Worm (Caenorhabditis elegans) whole organism, midembryonic: Measurements from ENCODE around the gene hpl-2.

Experiments
- T22C8.4 ChIP-seq: fragments of 200-800 bp; sonication (Bioruptor generic); IDR thresholded peaks from 2 replicates; pipeline ENCODE4 v1.3.6; 2022; ENCODE audit warnings: missing genetic modification characterization, missing compliant biosample characterization
- cog-1 ChIP-seq: sonication (generic microtip); optimal IDR thresholded peaks from 2 replicates; lab custom pipeline; 2016; ENCODE audit warnings: missing genetic modification characterization, missing compliant biosample characterization
- flt-1 ChIP-seq: fragments of 200-800 bp; sonication (Bioruptor generic); IDR thresholded peaks from 2 replicates; pipeline ENCODE4 v1.3.6; 2022; ENCODE audit warnings: missing genetic modification characterization, missing compliant biosample characterization
- klf-2 ChIP-seq: fragments of 200-800 bp; sonication (Bioruptor generic); conservative IDR thresholded peaks from 2 replicates; pipeline ENCODE4 v1.3.6; 2022; ENCODE audit warnings: missing genetic modification reagents, missing genetic modification characterization, missing compliant biosample characterization
- med-1 ChIP-seq: sonication (generic microtip); optimal IDR thresholded peaks from 2 replicates; lab custom pipeline; 2017; ENCODE audit warnings: missing genetic modification characterization, mild to moderate bottlenecking, missing compliant biosample characterization, antibody characterized with exemption, missing genetic modification reagents; ENCODE audit not compliant: insufficient read depth
- ref-1 ChIP-seq: fragments of 200-800 bp; sonication (Bioruptor generic); conservative IDR thresholded peaks from 2 replicates; pipeline ENCODE4 v1.3.6; 2022; ENCODE audit warnings: missing genetic modification reagents, missing genetic modification characterization, missing compliant biosample characterization
- tab-1 ChIP-seq: fragments of 200-800 bp; sonication (Bioruptor generic); IDR thresholded peaks from 2 replicates; pipeline ENCODE4 v1.3.6; 2022; ENCODE audit warnings: missing genetic modification characterization, missing compliant biosample characterization
- ztf-23 ChIP-seq: fragments of 200-800 bp; sonication (Bioruptor generic); IDR thresholded peaks from 2 replicates; pipeline ENCODE4 v1.3.6; 2022; ENCODE audit warnings: missing genetic modification reagents, missing genetic modification characterization, missing compliant biosample characterization
- ztf-29 ChIP-seq: fragments of 200-800 bp; sonication (Bioruptor generic); IDR thresholded peaks from 2 replicates; pipeline ENCODE4 v1.3.6; 2022; ENCODE audit warnings: missing genetic modification reagents, missing genetic modification characterization, missing compliant biosample characterization

hpl-2 gene

DNA sequence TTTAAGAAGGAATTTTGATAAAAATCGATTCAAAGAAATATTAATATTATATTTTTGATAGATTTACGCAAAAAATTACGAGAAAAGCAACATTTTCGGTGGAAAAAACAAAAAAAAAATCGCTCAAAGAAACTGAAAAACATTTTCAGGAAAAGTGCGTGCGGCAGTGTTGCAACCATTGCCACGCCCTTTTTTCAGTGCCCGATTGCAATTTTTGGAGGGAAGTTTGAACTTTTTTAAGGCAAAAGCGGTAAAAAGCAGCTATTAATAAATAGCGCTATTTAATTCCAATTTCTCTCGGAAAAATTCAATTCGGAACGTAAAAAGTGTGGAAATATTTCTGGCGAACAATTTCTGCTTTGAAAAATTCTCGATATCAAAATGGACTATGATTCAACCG lies 34.3 kb downstream of the hpl-2 start:
- TF ChIP-seq ref-1 (GFP tag; lab: Robert Waterston, UW) (no peak), T22C8.4 (no peak), ztf-29 (GFP tag; lab: Robert Waterston, UW) (no peak), tab-1 (GFP tag; lab: Robert Waterston, UW) (no peak), med-1 (GFP tag; lab: Kevin White, UChicago) (no peak), klf-2 (no peak), ztf-23 (GFP tag; lab: Robert Waterston, UW) (no peak), flt-1 (no peak), cog-1 (no peak)

DNA sequence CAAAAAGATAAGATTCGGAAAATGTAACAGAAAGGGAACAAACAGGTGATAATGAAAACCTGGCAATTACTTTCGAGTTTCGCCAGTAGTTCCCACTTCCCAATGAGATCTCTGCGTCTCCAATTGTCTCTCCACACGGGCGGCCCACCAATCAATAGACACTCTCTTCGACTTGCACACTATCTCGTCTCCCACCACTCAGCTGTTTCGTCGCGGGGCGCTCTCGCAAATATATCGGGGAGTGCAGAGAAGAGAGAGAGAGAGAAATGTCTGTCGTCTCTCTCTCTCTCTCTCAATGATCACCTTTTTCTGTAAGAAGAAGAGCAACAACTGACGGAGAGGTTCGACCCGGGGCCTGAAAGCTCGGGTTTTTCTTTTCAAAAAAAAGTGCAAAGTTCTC lies 35.2 kb downstream of the hpl-2 start:
- TF ChIP-seq T22C8.4 (peak; percentile 97), tab-1 (GFP tag; lab: Robert Waterston, UW) (no peak), ztf-23 (GFP tag; lab: Robert Waterston, UW) (peak; percentile 46; the same call in 1 of the 2 replicates), ref-1 (GFP tag; lab: Robert Waterston, UW) (no peak), klf-2 (no peak), cog-1 (peak; percentile 26), ztf-29 (GFP tag; lab: Robert Waterston, UW) (no peak), med-1 (GFP tag; lab: Kevin White, UChicago) (no peak), flt-1 (0 out of 2 replicates have a peak, but pooled peaks have one; percentile 39)

- TF ChIP-seq cog-1 (no peak), med-1 (GFP tag; lab: Kevin White, UChicago) (no peak), ref-1 (GFP tag; lab: Robert Waterston, UW) (no peak), ztf-23 (GFP tag; lab: Robert Waterston, UW) (no peak), flt-1 (no peak), T22C8.4 (no peak), tab-1 (GFP tag; lab: Robert Waterston, UW) (no peak), ztf-29 (GFP tag; lab: Robert Waterston, UW) (no peak), klf-2 (no peak)
Observed at ce11 chrIII:10719057-10719456, 36.3 kb downstream of the hpl-2 start.

DNA sequence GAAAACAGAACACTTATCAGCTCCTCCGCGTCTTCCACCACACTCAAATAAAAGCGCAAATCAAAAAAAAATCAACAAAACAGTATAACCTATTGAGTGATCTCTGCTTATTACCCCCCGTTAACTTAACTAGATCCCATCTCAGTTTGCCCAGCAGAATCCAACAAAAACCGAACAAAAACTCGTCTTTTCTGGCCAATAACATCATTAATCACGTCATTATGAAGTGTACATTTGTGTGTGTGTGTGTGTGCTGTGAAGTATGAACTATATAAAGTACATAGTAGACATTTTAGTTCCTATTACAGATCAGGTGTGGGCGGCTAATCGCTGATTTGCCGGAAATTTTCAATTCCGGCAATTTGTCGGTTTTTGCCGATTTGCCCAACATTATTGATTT lies 37.3 kb downstream of the hpl-2 start:
- no peak for TF ChIP-seq ztf-23 (GFP tag; lab: Robert Waterston, UW)
- TF ChIP-seq ref-1 (GFP tag; lab: Robert Waterston, UW), result no peak
- TF ChIP-seq cog-1, result no peak
- TF ChIP-seq T22C8.4, result no peak
- no peak for TF ChIP-seq klf-2
- TF ChIP-seq flt-1, result no peak
- no peak for TF ChIP-seq med-1 (GFP tag; lab: Kevin White, UChicago)
- no peak for TF ChIP-seq tab-1 (GFP tag; lab: Robert Waterston, UW)
- no peak for TF ChIP-seq ztf-29 (GFP tag; lab: Robert Waterston, UW)

DNA sequence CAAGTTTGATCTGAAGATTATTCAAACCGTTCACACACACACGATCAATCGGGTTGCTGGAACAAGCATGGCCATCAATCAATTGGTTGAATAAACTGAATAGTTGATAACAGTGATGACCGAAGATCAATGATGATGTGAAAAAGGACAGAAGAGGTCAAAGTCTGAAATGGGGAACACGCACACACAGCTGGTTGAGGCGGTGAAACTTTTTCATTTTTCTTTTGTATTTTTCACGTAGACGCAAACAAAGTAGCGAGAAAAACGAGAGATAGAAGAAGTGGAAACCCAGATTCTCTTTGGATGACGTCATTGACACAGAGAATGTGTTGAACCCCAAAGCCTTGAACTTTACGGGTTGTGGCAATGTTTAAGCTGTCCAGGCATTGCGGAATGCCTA lies 37.9 kb downstream of the hpl-2 start:
- TF ChIP-seq cog-1 (no peak), flt-1 (no peak), klf-2 (no peak), T22C8.4 (no peak), ztf-29 (GFP tag; lab: Robert Waterston, UW) (no peak), med-1 (GFP tag; lab: Kevin White, UChicago) (no peak), ref-1 (GFP tag; lab: Robert Waterston, UW) (no peak), ztf-23 (GFP tag; lab: Robert Waterston, UW) (no peak), tab-1 (GFP tag; lab: Robert Waterston, UW) (no peak)

ce11 chrIII:10716091-10716490 lies 39.2 kb downstream of the hpl-2 start, which contains the start of gene W09D10.4:
TSS of gene W09D10.4 (minus strand) at chrIII:10716191.
- TF ChIP-seq flt-1 (no peak), ztf-29 (GFP tag; lab: Robert Waterston, UW) (no peak), ref-1 (GFP tag; lab: Robert Waterston, UW) (no peak), cog-1 (no peak), T22C8.4 (no peak), med-1 (GFP tag; lab: Kevin White, UChicago) (no peak), klf-2 (no peak), tab-1 (GFP tag; lab: Robert Waterston, UW) (no peak), ztf-23 (GFP tag; lab: Robert Waterston, UW) (no peak)

DNA sequence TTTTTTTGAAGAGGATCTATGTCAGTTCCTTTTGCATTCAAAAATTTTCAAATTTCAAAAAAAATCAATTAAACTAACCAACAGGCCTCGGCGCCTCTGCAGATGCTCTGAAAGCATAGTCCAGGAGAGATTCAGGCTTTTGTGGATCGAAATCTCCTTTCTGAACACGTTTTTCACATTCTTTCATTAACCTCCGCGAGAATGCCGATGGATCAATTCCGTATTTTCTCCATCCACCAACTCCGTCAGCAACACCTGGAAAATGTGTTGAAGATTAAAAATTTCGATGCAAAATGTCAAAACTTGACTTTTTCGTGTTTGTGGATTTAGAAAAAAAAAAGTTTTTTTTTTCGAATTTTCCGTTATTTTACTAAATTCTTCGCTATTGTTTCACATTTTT lies 40.8 kb downstream of the hpl-2 start:
- TF ChIP-seq klf-2, result no peak

- TF ChIP-seq flt-1 (0 out of 2 replicates have a peak, but pooled peaks have one; percentile 6), ztf-29 (GFP tag; lab: Robert Waterston, UW) (no peak)
Observed at ce11 chrIII:10711192-10711673, 44.1 kb downstream of the hpl-2 start, which contains the start of gene W09D10.5. TSS of gene W09D10.5 (minus strand) at chrIII:10711536.

ce11 chrIII:10709676-10710075 lies 45.7 kb downstream of the hpl-2 start:
- TF ChIP-seq ref-1 (GFP tag; lab: Robert Waterston, UW) (no peak), flt-1 (no peak), tab-1 (GFP tag; lab: Robert Waterston, UW) (no peak), ztf-29 (GFP tag; lab: Robert Waterston, UW) (no peak), ztf-23 (GFP tag; lab: Robert Waterston, UW) (no peak), T22C8.4 (no peak), med-1 (GFP tag; lab: Kevin White, UChicago) (no peak), cog-1 (no peak), klf-2 (no peak)

ce11 chrIII:10708484-10708883 lies 46.8 kb downstream of the hpl-2 start:
- no peak for TF ChIP-seq ref-1 (GFP tag; lab: Robert Waterston, UW)
- TF ChIP-seq tab-1 (GFP tag; lab: Robert Waterston, UW), result no peak
- TF ChIP-seq ztf-29 (GFP tag; lab: Robert Waterston, UW), result no peak
- no peak for TF ChIP-seq med-1 (GFP tag; lab: Kevin White, UChicago)
- no peak for TF ChIP-seq T22C8.4
- TF ChIP-seq cog-1, result no peak
- TF ChIP-seq ztf-23 (GFP tag; lab: Robert Waterston, UW), result no peak
- TF ChIP-seq flt-1, result no peak
- TF ChIP-seq klf-2, result no peak
